Fruit fly (Drosophila melanogaster) whole organism, embryonic: ENCODE data around the gene CG4000.

ENCODE experiments used
- ATbp ChIP-seq: fragments of 200-800 bp; sonication (Bioruptor generic); optimal IDR thresholded peaks from 2 replicates; lab custom pipeline; 2017; ENCODE audit warnings: missing biosample characterization, mild to moderate bottlenecking, missing genetic modification characterization, missing genetic modification reagents
- Bdp1 ChIP-seq: fragments of 200-800 bp; sonication (Bioruptor generic); optimal IDR thresholded peaks from 3 replicates; lab custom pipeline; 2016; ENCODE audit warnings: missing biosample characterization, missing genetic modification characterization
- Bteb2 ChIP-seq: fragments of 200-800 bp; sonication (Bioruptor generic); optimal IDR thresholded peaks from 2 replicates; lab custom pipeline; 2016; ENCODE audit warnings: missing biosample characterization, missing genetic modification characterization
- CG10147 ChIP-seq: fragments of 200-800 bp; sonication (Bioruptor generic); optimal IDR thresholded peaks from 2 replicates; lab custom pipeline; 2019; ENCODE audit warnings: missing biosample characterization, mild to moderate bottlenecking, missing genetic modification characterization, moderate library complexity
- CG10267 ChIP-seq: fragments of 200-800 bp; sonication (Bioruptor generic); optimal IDR thresholded peaks from 2 replicates; lab custom pipeline; 2018; ENCODE audit warnings: missing biosample characterization, mild to moderate bottlenecking, missing genetic modification characterization, moderate library complexity
- CG12391 ChIP-seq: fragments of 200-800 bp; sonication (Bioruptor generic); optimal IDR thresholded peaks from 3 replicates; lab custom pipeline; 2018; ENCODE audit warnings: missing biosample characterization, mild to moderate bottlenecking, missing genetic modification characterization, moderate library complexity
- CG12744 ChIP-seq: fragments of 200-800 bp; sonication (Bioruptor generic); optimal IDR thresholded peaks from 2 replicates; lab custom pipeline; 2016; ENCODE audit warnings: missing biosample characterization, missing genetic modification characterization
- CG13894 ChIP-seq: fragments of 200-800 bp; sonication (Bioruptor generic); optimal IDR thresholded peaks from 3 replicates; lab custom pipeline; 2018; ENCODE audit warnings: missing biosample characterization, mild to moderate bottlenecking, missing genetic modification characterization, moderate library complexity
- CG1529 ChIP-seq: fragments of 200-800 bp; sonication (Bioruptor generic); optimal IDR thresholded peaks from 3 replicates; lab custom pipeline; 2018; ENCODE audit warnings: missing biosample characterization, missing genetic modification characterization
- CG15696 ChIP-seq: fragments of 200-800 bp; sonication (Bioruptor generic); optimal IDR thresholded peaks from 2 replicates; lab custom pipeline; 2019; ENCODE audit warnings: missing biosample characterization, mild to moderate bottlenecking, missing genetic modification characterization, moderate library complexity
- CG16863 ChIP-seq: fragments of 200-800 bp; sonication (Bioruptor generic); optimal IDR thresholded peaks from 3 replicates; lab custom pipeline; 2016; ENCODE audit warnings: missing biosample characterization, missing genetic modification characterization
- CG17359 ChIP-seq: fragments of 200-800 bp; sonication (Bioruptor generic); optimal IDR thresholded peaks from 3 replicates; lab custom pipeline; 2018; ENCODE audit warnings: missing biosample characterization, mild to moderate bottlenecking, missing genetic modification characterization, moderate library complexity
- CG17802 ChIP-seq: fragments of 200-800 bp; sonication (Bioruptor generic); optimal IDR thresholded peaks from 2 replicates; lab custom pipeline; 2018; ENCODE audit warnings: missing biosample characterization, mild to moderate bottlenecking, missing genetic modification characterization, moderate library complexity
- CG2129 ChIP-seq: fragments of 200-800 bp; sonication (Bioruptor generic); IDR thresholded peaks from 2 replicates; pipeline ENCODE4 v1.3.6; 2022; ENCODE audit warnings: missing biosample characterization, missing genetic modification characterization; ENCODE audit not compliant: partially characterized antibody
- CG31365 ChIP-seq: fragments of 200-800 bp; sonication (Bioruptor generic); optimal IDR thresholded peaks from 2 replicates; lab custom pipeline; 2018; ENCODE audit warnings: missing biosample characterization, mild to moderate bottlenecking, missing genetic modification characterization
- CG4820 ChIP-seq: fragments of 200-800 bp; sonication (Bioruptor generic); optimal IDR thresholded peaks from 3 replicates; lab custom pipeline; 2016; ENCODE audit warnings: missing biosample characterization, missing genetic modification characterization
- CG6254 ChIP-seq: fragments of 200-800 bp; sonication (Bioruptor generic); optimal IDR thresholded peaks from 3 replicates; lab custom pipeline; 2017; ENCODE audit warnings: mild to moderate bottlenecking, missing biosample characterization, missing genetic modification reagents, missing genetic modification characterization
- CG6791 ChIP-seq: fragments of 200-800 bp; sonication (Bioruptor generic); IDR thresholded peaks from 3 replicates; pipeline ENCODE4 v1.3.6; 2022; ENCODE audit warnings: missing biosample characterization, missing genetic modification characterization; ENCODE audit not compliant: partially characterized antibody
- CG7372 ChIP-seq: fragments of 200-800 bp; sonication (Bioruptor generic); IDR thresholded peaks from 2 replicates; pipeline ENCODE4 v1.3.6; 2022; ENCODE audit warnings: missing biosample characterization, missing genetic modification characterization
- CG7987 ChIP-seq: fragments of 200-800 bp; sonication (Bioruptor generic); optimal IDR thresholded peaks from 2 replicates; lab custom pipeline; 2018; ENCODE audit warnings: missing biosample characterization, mild to moderate bottlenecking, missing genetic modification characterization, moderate library complexity
- CG9437 ChIP-seq: fragments of 200-800 bp; sonication (Bioruptor generic); optimal IDR thresholded peaks from 2 replicates; lab custom pipeline; 2018; ENCODE audit warnings: missing biosample characterization, mild to moderate bottlenecking, missing genetic modification characterization
- CG9817 ChIP-seq: fragments of 200-800 bp; sonication (Bioruptor generic); optimal IDR thresholded peaks from 2 replicates; lab custom pipeline; 2018; ENCODE audit warnings: missing biosample characterization, mild to moderate bottlenecking, missing genetic modification characterization, moderate library complexity
- Camta ChIP-seq: fragments of 200-800 bp; sonication (Bioruptor generic); optimal IDR thresholded peaks from 2 replicates; lab custom pipeline; 2016; ENCODE audit warnings: missing biosample characterization, missing genetic modification characterization
- Dll ChIP-seq: fragments of 200-800 bp; sonication (Bioruptor generic); IDR thresholded peaks from 4 replicates; pipeline ENCODE4 v1.3.6; 2022; ENCODE audit warnings: missing biosample characterization, missing genetic modification characterization; ENCODE audit not compliant: partially characterized antibody
- Doc3 ChIP-seq: fragments of 200-800 bp; sonication (Bioruptor generic); IDR thresholded peaks from 3 replicates; pipeline ENCODE4 v1.3.6; 2022; ENCODE audit warnings: missing biosample characterization, missing genetic modification characterization; ENCODE audit not compliant: partially characterized antibody
- Hmx ChIP-seq: fragments of 200-800 bp; sonication (Bioruptor generic); optimal IDR thresholded peaks from 2 replicates; lab custom pipeline; 2016; ENCODE audit warnings: missing biosample characterization, missing genetic modification characterization
- Hr51 ChIP-seq, 2 experiments: fragments of 200-800 bp; sonication (Bioruptor generic); optimal IDR thresholded peaks; 2 replicates in 1 of 2; 3 replicates in 1 of 2; lab custom pipeline; 2016 to 2018; ENCODE audit warnings: missing biosample characterization in 2 of 2, missing genetic modification characterization in 2 of 2, mild to moderate bottlenecking in 1 of 2, moderate library complexity in 1 of 2
- Nf-YB ChIP-seq: fragments of 200-800 bp; sonication (Bioruptor generic); optimal IDR thresholded peaks from 3 replicates; lab custom pipeline; 2019; ENCODE audit warnings: missing biosample characterization, mild to moderate bottlenecking, missing genetic modification characterization, moderate library complexity
- Nf-YC ChIP-seq: fragments of 200-800 bp; optimal IDR thresholded peaks from 3 replicates; lab custom pipeline; 2019; ENCODE audit warnings: missing biosample characterization, mild to moderate bottlenecking, missing genetic modification characterization, moderate library complexity
- aop ChIP-seq: fragments of 200-800 bp; sonication (Bioruptor generic); IDR thresholded peaks from 2 replicates; pipeline ENCODE4 v1.3.6; 2022; ENCODE audit warnings: missing biosample characterization, missing genetic modification characterization
- ato ChIP-seq: fragments of 200-800 bp; sonication (Bioruptor generic); IDR thresholded peaks from 2 replicates; pipeline ENCODE4 v1.3.6; 2022; ENCODE audit warnings: missing biosample characterization, missing genetic modification characterization; ENCODE audit not compliant: partially characterized antibody
- bowl ChIP-seq: fragments of 200-800 bp; sonication (Bioruptor generic); IDR thresholded peaks from 2 replicates; pipeline ENCODE4 v1.3.6; 2022; ENCODE audit warnings: missing biosample characterization, missing genetic modification characterization
- cad ChIP-seq: fragments of >200 bp; optimal IDR thresholded peaks from 2 replicates; lab custom pipeline; 2017; ENCODE audit warnings: missing biosample characterization, missing genetic modification characterization
- cas ChIP-seq: fragments of 200-800 bp; sonication (Bioruptor generic); IDR thresholded peaks from 2 replicates; pipeline ENCODE4 v1.3.6; 2022; ENCODE audit warnings: missing biosample characterization, missing genetic modification characterization
- gcm2 ChIP-seq: fragments of 200-800 bp; sonication (Bioruptor generic); optimal IDR thresholded peaks from 2 replicates; lab custom pipeline; 2016; ENCODE audit warnings: missing biosample characterization, missing genetic modification characterization
- gfzf ChIP-seq: fragments of 200-800 bp; sonication (Bioruptor generic); optimal IDR thresholded peaks from 2 replicates; lab custom pipeline; 2016; ENCODE audit warnings: missing biosample characterization, mild to moderate bottlenecking, missing genetic modification characterization, moderate library complexity
- grau ChIP-seq: fragments of 200-800 bp; optimal IDR thresholded peaks from 3 replicates; lab custom pipeline; 2019; ENCODE audit warnings: missing biosample characterization, mild to moderate bottlenecking, missing genetic modification characterization, moderate library complexity
- hb ChIP-seq: fragments of 200-800 bp; sonication (Bioruptor generic); IDR thresholded peaks from 3 replicates; pipeline ENCODE4 v1.3.6; 2022; ENCODE audit warnings: missing biosample characterization, missing genetic modification characterization; ENCODE audit not compliant: partially characterized antibody
- knrl ChIP-seq: fragments of 200-800 bp; sonication (Bioruptor generic); IDR thresholded peaks from 3 replicates; pipeline ENCODE4 v1.3.6; 2022; ENCODE audit warnings: missing biosample characterization, missing genetic modification characterization; ENCODE audit not compliant: partially characterized antibody
- lmd ChIP-seq: fragments of 200-800 bp; sonication (Bioruptor generic); IDR thresholded peaks from 2 replicates; pipeline ENCODE4 v1.3.6; 2022; ENCODE audit warnings: missing biosample characterization, missing genetic modification characterization
- oc ChIP-seq: fragments of 200-800 bp; sonication (Bioruptor generic); optimal IDR thresholded peaks from 2 replicates; lab custom pipeline; 2018; ENCODE audit warnings: missing biosample characterization, mild to moderate bottlenecking, missing genetic modification characterization, moderate library complexity
- phol ChIP-seq: fragments of 200-800 bp; sonication (Bioruptor generic); optimal IDR thresholded peaks from 3 replicates; lab custom pipeline; 2018; ENCODE audit warnings: missing biosample characterization, mild to moderate bottlenecking, missing genetic modification characterization, moderate library complexity
- pzg ChIP-seq: fragments of 200-800 bp; sonication (Bioruptor generic); optimal IDR thresholded peaks from 3 replicates; lab custom pipeline; 2018; ENCODE audit warnings: missing biosample characterization, mild to moderate bottlenecking, missing genetic modification characterization, moderate library complexity
- sc ChIP-seq, 3 experiments: fragments of >200 bp in 2 of 3; fragments of 200-800 bp in 1 of 3; sonication (Bioruptor generic) in 1 of 3; optimal IDR thresholded peaks; 2 replicates in 2 of 3; 3 replicates in 1 of 3; lab custom pipeline; 2017; ENCODE audit warnings: mild to moderate bottlenecking in 1 of 3, missing biosample characterization in 1 of 3, missing genetic modification characterization in 1 of 3, missing genetic modification reagents in 1 of 3
- sens ChIP-seq: fragments of 200-800 bp; sonication (Bioruptor generic); peaks from one replicate; lab custom pipeline; 2016; ENCODE audit warnings: missing biosample characterization, missing genetic modification characterization
- tna ChIP-seq: fragments of 200-800 bp; sonication (Bioruptor generic); IDR thresholded peaks from 2 replicates; pipeline ENCODE4 v1.3.6; 2022; ENCODE audit warnings: missing biosample characterization, missing genetic modification characterization; ENCODE audit not compliant: partially characterized antibody
- usp ChIP-seq: fragments of >200 bp; optimal IDR thresholded peaks from 2 replicates; lab custom pipeline; 2017; ENCODE audit warnings: missing biosample characterization, missing genetic modification characterization

The CG4000 gene

dm6 chr3R:20634674-20635594 lies 42.2 kb downstream of the CG4000 start, which contains the start of the genes Pi3K92E and Lrrk (continued):
- TF ChIP-seq CG9817 (tag; lab: Kevin White, UChicago) (peak; percentile 29), CG6791 (peak; percentile 80), Dll (GFP tag; lab: Robert Waterston, UW) (peak; percentile 93), CG2129 (GFP tag; lab: Robert Waterston, UW) (peak; percentile 67), CG6254 (GFP tag; lab: Kevin White, UChicago) (peak; percentile 99), ATbp (no peak), oc (no peak), pzg (peak; percentile 53), CG9437 (no peak), CG1529 (GFP tag; lab: Kevin White, UChicago) (no peak), cas (GFP tag; lab: Robert Waterston, UW) (no peak), gfzf (GFP tag; lab: Kevin White, UChicago) (peak; percentile 75), hb (GFP tag; lab: Robert Waterston, UW) (peak; percentile 90), sens (GFP tag; lab: Kevin White, UChicago) (peak; percentile 57), CG12391 (tag; lab: Kevin White, UChicago) (no peak), sc (optimal IDR thresholded peaks at IDR 0.05; lab: Kevin White, UChicago) (no peak), sc (GFP tag; optimal IDR thresholded peaks at IDR 0.05; lab: Kevin White, UChicago) (no peak), Nf-YC (tag; lab: Kevin White, UChicago) (no peak), Camta (no peak), gcm2 (GFP tag; lab: Kevin White, UChicago) (no peak), knrl (GFP tag; lab: Robert Waterston, UW) (peak; percentile 89), CG10147 (no peak), CG17359 (peak; percentile 21), grau (tag; lab: Kevin White, UChicago) (no peak), Bteb2 (GFP tag; lab: Kevin White, UChicago) (no peak), CG7372 (GFP tag; lab: Robert Waterston, UW) (no peak), Hmx (GFP tag; lab: Kevin White, UChicago) (no peak), CG13894 (tag; lab: Kevin White, UChicago) (no peak), CG10267 (tag; lab: Kevin White, UChicago) (no peak), Doc3 (peak; percentile 74), tna (peak; percentile 55; the same call in 1 of the 2 replicates), CG17802 (tag; lab: Kevin White, UChicago) (no peak), CG12744 (no peak), cad (peak; percentile 85), ato (GFP tag; lab: Robert Waterston, UW) (peak; percentile 57; the same call in 1 of the 2 replicates), usp (no peak), Bdp1 (GFP tag; lab: Kevin White, UChicago) (no peak), phol (no peak), CG31365 (tag; lab: Kevin White, UChicago) (peak; percentile 71), CG15696 (tag; lab: Kevin White, UChicago) (peak; percentile 25), CG7987 (no peak), CG16863 (GFP tag; lab: Kevin White, UChicago) (no peak), aop (GFP tag; lab: Robert Waterston, UW) (no peak), Hr51 (GFP tag; optimal IDR thresholded peaks at IDR 0.05; lab: Kevin White, UChicago) (no peak), lmd (GFP tag; lab: Robert Waterston, UW) (peak; percentile 24; the same call in 1 of the 2 replicates), Nf-YB (no peak), bowl (GFP tag; lab: Robert Waterston, UW) (no peak), CG4820 (GFP tag; lab: Kevin White, UChicago) (peak; percentile 27)
